Fruit fly (Drosophila melanogaster) whole organism, prepupa: ENCODE data around the gene Aatf.
A peak's percentile ranks its signal among the peaks of the same experiment; 100 is the strongest.

ENCODE experiments used
- Blimp-1 ChIP-seq: fragments of 200-800 bp; sonication (Bioruptor generic); optimal IDR thresholded peaks from 3 replicates; lab custom pipeline; 2017; ENCODE audit warnings: missing biosample characterization, missing genetic modification characterization, mild to moderate bottlenecking, moderate library complexity, missing genetic modification reagents
- CG10631 ChIP-seq: fragments of 200-800 bp; sonication (Bioruptor generic); optimal IDR thresholded peaks from 2 replicates; lab custom pipeline; 2016; ENCODE audit warnings: missing biosample characterization, missing genetic modification characterization
- CG11294 ChIP-seq: fragments of 200-800 bp; sonication (Bioruptor generic); IDR thresholded peaks from 2 replicates; pipeline ENCODE4 v1.3.6; 2022; ENCODE audit warnings: missing biosample characterization, missing genetic modification characterization
- CG11762 ChIP-seq: fragments of 200-800 bp; sonication (Bioruptor generic); optimal IDR thresholded peaks from 3 replicates; lab custom pipeline; 2016; ENCODE audit warnings: missing biosample characterization, missing genetic modification characterization; ENCODE audit not compliant: insufficient read depth
- CG11902 ChIP-seq: fragments of 200-800 bp; sonication (Bioruptor generic); optimal IDR thresholded peaks from 3 replicates; lab custom pipeline; 2016; ENCODE audit warnings: missing biosample characterization, missing genetic modification characterization
- CG15336 ChIP-seq: fragments of 200-800 bp; sonication (Bioruptor generic); IDR thresholded peaks from 2 replicates; pipeline ENCODE4 v1.3.6; 2022; ENCODE audit warnings: missing biosample characterization, missing genetic modification characterization
- CG1621 ChIP-seq: fragments of 200-800 bp; sonication (Bioruptor generic); optimal IDR thresholded peaks from 3 replicates; lab custom pipeline; 2018; ENCODE audit warnings: missing biosample characterization, mild to moderate bottlenecking, missing genetic modification characterization
- CG3032 ChIP-seq: fragments of 200-800 bp; optimal IDR thresholded peaks from 2 replicates; lab custom pipeline; 2019; ENCODE audit warnings: missing biosample characterization, mild to moderate bottlenecking, missing genetic modification characterization, moderate library complexity
- CG31627 ChIP-seq: fragments of 200-800 bp; sonication (Bioruptor generic); optimal IDR thresholded peaks from 3 replicates; lab custom pipeline; 2016; ENCODE audit warnings: missing biosample characterization, missing genetic modification characterization
- CG32006 ChIP-seq: fragments of 200-800 bp; sonication (Bioruptor generic); optimal IDR thresholded peaks from 3 replicates; lab custom pipeline; 2017; ENCODE audit warnings: missing biosample characterization, mild to moderate bottlenecking, missing genetic modification characterization
- CG34406 ChIP-seq: fragments of 200-800 bp; sonication (Bioruptor generic); optimal IDR thresholded peaks from 3 replicates; lab custom pipeline; 2016; ENCODE audit warnings: missing biosample characterization, missing genetic modification characterization
- CG3919 ChIP-seq: fragments of 200-800 bp; sonication (Bioruptor generic); optimal IDR thresholded peaks from 3 replicates; lab custom pipeline; 2016; ENCODE audit warnings: missing biosample characterization, missing genetic modification characterization
- CG6163 ChIP-seq: fragments of 200-800 bp; sonication (Bioruptor generic); IDR thresholded peaks from 3 replicates; pipeline ENCODE4 v1.3.6; 2022; ENCODE audit warnings: missing biosample characterization, missing genetic modification characterization
- CG6276 ChIP-seq: fragments of 200-800 bp; sonication (Bioruptor generic); optimal IDR thresholded peaks from 2 replicates; lab custom pipeline; 2017; ENCODE audit warnings: missing biosample characterization, mild to moderate bottlenecking, missing genetic modification characterization
- CG6808 ChIP-seq: fragments of 200-800 bp; sonication (Bioruptor generic); optimal IDR thresholded peaks from 3 replicates; lab custom pipeline; 2017; ENCODE audit warnings: missing biosample characterization, missing genetic modification characterization, mild to moderate bottlenecking, moderate library complexity, missing genetic modification reagents
- CG6854 ChIP-seq: fragments of 200-800 bp; sonication (Bioruptor generic); optimal IDR thresholded peaks from 2 replicates; lab custom pipeline; 2017; ENCODE audit warnings: missing biosample characterization, mild to moderate bottlenecking, missing genetic modification characterization
- CG7368 ChIP-seq: fragments of 200-800 bp; sonication (Bioruptor generic); optimal IDR thresholded peaks from 3 replicates; lab custom pipeline; 2016; ENCODE audit warnings: missing biosample characterization, missing genetic modification characterization
- CG8319 ChIP-seq: fragments of 200-800 bp; sonication (Bioruptor generic); optimal IDR thresholded peaks from 3 replicates; lab custom pipeline; 2016; ENCODE audit warnings: missing biosample characterization, missing genetic modification characterization
- CG8632 ChIP-seq: fragments of 200-800 bp; sonication (Bioruptor generic); optimal IDR thresholded peaks from 3 replicates; lab custom pipeline; 2016; ENCODE audit warnings: missing biosample characterization, missing genetic modification characterization
- Eip75B ChIP-seq: fragments of 200-800 bp; sonication (Bioruptor generic); optimal IDR thresholded peaks from 3 replicates; lab custom pipeline; 2016; ENCODE audit warnings: missing biosample characterization, missing genetic modification characterization
- Eip78C ChIP-seq: fragments of 200-800 bp; sonication (Bioruptor generic); peaks from one replicate; lab custom pipeline; 2016; ENCODE audit warnings: missing biosample characterization, missing genetic modification characterization
- Eip93F ChIP-seq: fragments of 200-800 bp; sonication (Bioruptor generic); optimal IDR thresholded peaks from 2 replicates; lab custom pipeline; 2016; ENCODE audit warnings: missing biosample characterization, mild to moderate bottlenecking, missing genetic modification characterization
- Ets21C ChIP-seq: fragments of 200-800 bp; sonication (Bioruptor generic); optimal IDR thresholded peaks from 3 replicates; lab custom pipeline; 2016; ENCODE audit warnings: missing biosample characterization, missing genetic modification characterization
- Ets96B ChIP-seq: fragments of 200-800 bp; optimal IDR thresholded peaks from 2 replicates; lab custom pipeline; 2019; ENCODE audit warnings: missing biosample characterization, mild to moderate bottlenecking, missing genetic modification characterization, moderate library complexity
- Gug ChIP-seq: fragments of 200-800 bp; sonication (Bioruptor generic); IDR thresholded peaks from 2 replicates; pipeline ENCODE4 v1.3.6; 2022; ENCODE audit warnings: missing biosample characterization, missing genetic modification characterization
- Hr38 ChIP-seq: sonication (Bioruptor generic); optimal IDR thresholded peaks from 2 replicates; lab custom pipeline; 2016; ENCODE audit warnings: missing biosample characterization, missing genetic modification characterization
- Hr39 ChIP-seq: fragments of 200-800 bp; sonication (Bioruptor generic); optimal IDR thresholded peaks from 2 replicates; lab custom pipeline; 2016; ENCODE audit warnings: missing biosample characterization, missing genetic modification characterization
- Hr4 ChIP-seq: fragments of 200-800 bp; sonication (Bioruptor generic); optimal IDR thresholded peaks from 3 replicates; lab custom pipeline; 2016; ENCODE audit warnings: missing biosample characterization, missing genetic modification characterization
- Met ChIP-seq: fragments of 200-800 bp; sonication (Bioruptor generic); optimal IDR thresholded peaks from 3 replicates; lab custom pipeline; 2016; ENCODE audit warnings: missing biosample characterization, missing genetic modification characterization
- OdsH ChIP-seq: fragments of 200-800 bp; sonication (Bioruptor generic); optimal IDR thresholded peaks from 3 replicates; lab custom pipeline; 2016; ENCODE audit warnings: missing biosample characterization, missing genetic modification characterization
- Smox ChIP-seq: fragments of 200-800 bp; sonication (Bioruptor generic); optimal IDR thresholded peaks from 3 replicates; lab custom pipeline; 2016; ENCODE audit warnings: missing biosample characterization, missing genetic modification characterization
- Sox102F ChIP-seq: fragments of 200-800 bp; sonication (Bioruptor generic); optimal IDR thresholded peaks from 2 replicates; lab custom pipeline; 2016; ENCODE audit warnings: missing biosample characterization, mild to moderate bottlenecking, missing genetic modification characterization
- Sox14 ChIP-seq: fragments of 200-800 bp; sonication (Bioruptor generic); optimal IDR thresholded peaks from 3 replicates; lab custom pipeline; 2016; ENCODE audit warnings: missing biosample characterization, missing genetic modification characterization
- Sox15 ChIP-seq: fragments of 200-800 bp; sonication (Bioruptor generic); optimal IDR thresholded peaks from 3 replicates; lab custom pipeline; 2016; ENCODE audit warnings: missing biosample characterization, missing genetic modification characterization
- acj6 ChIP-seq: fragments of 200-800 bp; sonication (Bioruptor generic); optimal IDR thresholded peaks from 3 replicates; lab custom pipeline; 2016; ENCODE audit warnings: missing biosample characterization, missing genetic modification characterization
- cyc ChIP-seq: fragments of 200-800 bp; sonication (Bioruptor generic); optimal IDR thresholded peaks from 3 replicates; lab custom pipeline; 2016; ENCODE audit warnings: missing biosample characterization, missing genetic modification characterization
- dac ChIP-seq: fragments of 200-800 bp; sonication (Bioruptor generic); optimal IDR thresholded peaks from 2 replicates; lab custom pipeline; 2017; ENCODE audit warnings: missing biosample characterization, mild to moderate bottlenecking, missing genetic modification characterization
- dsx ChIP-seq: fragments of 200-800 bp; optimal IDR thresholded peaks from 3 replicates; lab custom pipeline; 2019; ENCODE audit warnings: missing biosample characterization, mild to moderate bottlenecking, missing genetic modification characterization, moderate library complexity; ENCODE audit not compliant: poor library complexity, severe bottlenecking
- eg ChIP-seq: fragments of 200-800 bp; sonication (Bioruptor generic); IDR thresholded peaks from 3 replicates; pipeline ENCODE4 v1.3.6; 2022; ENCODE audit warnings: missing biosample characterization, missing genetic modification characterization
- esn ChIP-seq: fragments of 200-800 bp; sonication (Bioruptor generic); optimal IDR thresholded peaks from 2 replicates; lab custom pipeline; 2016; ENCODE audit warnings: missing biosample characterization, mild to moderate bottlenecking, missing genetic modification characterization, moderate library complexity
- fd59A ChIP-seq: fragments of 200-800 bp; sonication (Bioruptor generic); optimal IDR thresholded peaks from 2 replicates; lab custom pipeline; 2017; ENCODE audit warnings: missing biosample characterization, mild to moderate bottlenecking, missing genetic modification characterization, missing genetic modification reagents
- fd85E ChIP-seq: fragments of 200-800 bp; sonication (Bioruptor generic); optimal IDR thresholded peaks from 3 replicates; lab custom pipeline; 2016; ENCODE audit warnings: missing biosample characterization, missing genetic modification characterization
- fkh ChIP-seq: fragments of 200-800 bp; sonication (Bioruptor generic); optimal IDR thresholded peaks from 3 replicates; lab custom pipeline; 2017; ENCODE audit warnings: missing biosample characterization, mild to moderate bottlenecking, missing genetic modification characterization, moderate library complexity
- lz ChIP-seq: fragments of 200-800 bp; sonication (Bioruptor generic); optimal IDR thresholded peaks from 3 replicates; lab custom pipeline; 2016; ENCODE audit warnings: missing biosample characterization, missing genetic modification characterization
- net ChIP-seq: fragments of 200-800 bp; sonication (Bioruptor generic); optimal IDR thresholded peaks from 3 replicates; lab custom pipeline; 2016; ENCODE audit warnings: missing biosample characterization, missing genetic modification characterization
- pdm3 ChIP-seq: fragments of 200-800 bp; sonication (Bioruptor generic); optimal IDR thresholded peaks from 3 replicates; lab custom pipeline; 2016; ENCODE audit warnings: missing biosample characterization, missing genetic modification characterization
- spab ChIP-seq: fragments of 200-800 bp; sonication (Bioruptor generic); optimal IDR thresholded peaks from 2 replicates; lab custom pipeline; 2017; ENCODE audit warnings: missing biosample characterization, mild to moderate bottlenecking, missing genetic modification characterization, missing genetic modification reagents
- svp ChIP-seq: fragments of 200-800 bp; sonication (Bioruptor generic); peaks from one replicate; lab custom pipeline; 2016; ENCODE audit warnings: missing biosample characterization, missing genetic modification characterization
- topi ChIP-seq: fragments of 200-800 bp; sonication (Bioruptor generic); optimal IDR thresholded peaks from 3 replicates; lab custom pipeline; 2016; ENCODE audit warnings: missing biosample characterization, missing genetic modification characterization
- vri ChIP-seq: fragments of 200-800 bp; sonication (Bioruptor generic); optimal IDR thresholded peaks from 3 replicates; lab custom pipeline; 2016; ENCODE audit warnings: missing biosample characterization, mild to moderate bottlenecking, missing genetic modification characterization

Aatf gene

dm6 chr2L:6683992-6684882 lies 33.2 kb upstream of the Aatf start, which contains the start of gene Nhe3:
Gene Nhe3 (minus strand): TSS chr2L:6684364.
- TF ChIP-seq CG8319 (GFP tag; lab: Kevin White, UChicago) = peak; percentile 70
- TF ChIP-seq CG11762 (GFP tag; lab: Kevin White, UChicago) = no peak
- TF ChIP-seq svp (GFP tag; lab: Kevin White, UChicago) = peak; percentile 87
- TF ChIP-seq Met (GFP tag; lab: Kevin White, UChicago) = peak; percentile 27
- TF ChIP-seq esn (GFP tag; lab: Kevin White, UChicago) = peak; percentile 89
- no peak for TF ChIP-seq spab (GFP tag; lab: Kevin White, UChicago)
- TF ChIP-seq net (GFP tag; lab: Kevin White, UChicago) = no peak
- TF ChIP-seq CG34406 (GFP tag; lab: Kevin White, UChicago) = peak; percentile 81
- no peak for TF ChIP-seq fd85E (GFP tag; lab: Kevin White, UChicago)
- TF ChIP-seq Blimp-1 (GFP tag; lab: Kevin White, UChicago) = peak; percentile 42
- TF ChIP-seq fkh (GFP tag; lab: Kevin White, UChicago) = peak; percentile 45
- peak; percentile 61; the same call in 1 of the 2 replicates for TF ChIP-seq CG15336
- peak; percentile 84 for TF ChIP-seq Sox14 (GFP tag; lab: Kevin White, UChicago)
- TF ChIP-seq topi (GFP tag; lab: Kevin White, UChicago) = peak; percentile 81
- TF ChIP-seq Hr4 (GFP tag; lab: Kevin White, UChicago) = peak; percentile 80
- TF ChIP-seq eg = peak; percentile 80
- peak; percentile 73 for TF ChIP-seq CG8632
- peak; percentile 25 for TF ChIP-seq Eip93F
- peak; percentile 50 for TF ChIP-seq Eip75B (GFP tag; lab: Kevin White, UChicago)
- peak; percentile 32 for TF ChIP-seq pdm3
- TF ChIP-seq CG3032 (tag; lab: Kevin White, UChicago) = peak; percentile 71
- TF ChIP-seq CG6854 (GFP tag; lab: Kevin White, UChicago) = peak; percentile 9
- peak; percentile 71 for TF ChIP-seq Sox15 (GFP tag; lab: Kevin White, UChicago)
- no peak for TF ChIP-seq Sox102F (GFP tag; lab: Kevin White, UChicago)
- no peak for TF ChIP-seq CG32006 (GFP tag; lab: Kevin White, UChicago)
- TF ChIP-seq CG6163 (GFP tag; lab: Robert Waterston, UW) = peak; percentile 80; the same call in 2 of the 3 replicates
- no peak for TF ChIP-seq CG3919 (GFP tag; lab: Kevin White, UChicago)
- TF ChIP-seq Eip78C (GFP tag; lab: Kevin White, UChicago) = peak; percentile 94
- TF ChIP-seq CG1621 (tag; lab: Kevin White, UChicago) = peak; percentile 85
- TF ChIP-seq CG6276 (GFP tag; lab: Kevin White, UChicago) = no peak
- no peak for TF ChIP-seq CG6808 (GFP tag; lab: Kevin White, UChicago)
- peak; percentile 45 for TF ChIP-seq dac (GFP tag; lab: Kevin White, UChicago)
- peak; percentile 82 for TF ChIP-seq cyc (GFP tag; lab: Kevin White, UChicago)
- no peak for TF ChIP-seq dsx (GFP tag; lab: Kevin White, UChicago)
- TF ChIP-seq vri (GFP tag; lab: Kevin White, UChicago) = peak; percentile 63
- TF ChIP-seq CG31627 (GFP tag; lab: Kevin White, UChicago) = peak; percentile 85
- peak; percentile 40 for TF ChIP-seq Gug (GFP tag; lab: Robert Waterston, UW)
- peak; percentile 82 for TF ChIP-seq acj6
- TF ChIP-seq CG11294 = peak; percentile 62; the same call in 1 of the 2 replicates
- no peak for TF ChIP-seq CG7368 (GFP tag; lab: Kevin White, UChicago)
- peak; percentile 94 for TF ChIP-seq CG11902 (GFP tag; lab: Kevin White, UChicago)
- TF ChIP-seq Ets21C (GFP tag; lab: Kevin White, UChicago) = peak; percentile 73
- TF ChIP-seq fd59A (GFP tag; lab: Kevin White, UChicago) = peak; percentile 27
- peak; percentile 90 for TF ChIP-seq lz
- no peak for TF ChIP-seq CG10631 (GFP tag; lab: Kevin White, UChicago)
- peak; percentile 86 for TF ChIP-seq Hr39 (GFP tag; lab: Kevin White, UChicago)
- no peak for TF ChIP-seq Smox (GFP tag; lab: Kevin White, UChicago)
- TF ChIP-seq Hr38 (GFP tag; lab: Kevin White, UChicago) = no peak
- no peak for TF ChIP-seq Ets96B (tag; lab: Kevin White, UChicago)
- no peak for TF ChIP-seq OdsH (GFP tag; lab: Kevin White, UChicago)
